Fruit fly (Drosophila melanogaster) whole organism, prepupa: ENCODE measurements around the gene IntS11.
A peak's percentile ranks its signal among the peaks of the same experiment; 100 is the strongest.

ENCODE experiments used
- Blimp-1 ChIP-seq: fragments of 200-800 bp; sonication (Bioruptor generic); optimal IDR thresholded peaks from 3 replicates; lab custom pipeline; 2017; ENCODE audit warnings: missing biosample characterization, missing genetic modification characterization, mild to moderate bottlenecking, moderate library complexity, missing genetic modification reagents
- CG10669 ChIP-seq: fragments of 200-800 bp; sonication (Bioruptor generic); optimal IDR thresholded peaks from 3 replicates; lab custom pipeline; 2018; ENCODE audit warnings: missing biosample characterization, mild to moderate bottlenecking, missing genetic modification characterization, moderate library complexity
- CG11902 ChIP-seq: fragments of 200-800 bp; sonication (Bioruptor generic); optimal IDR thresholded peaks from 3 replicates; lab custom pipeline; 2016; ENCODE audit warnings: missing biosample characterization, missing genetic modification characterization
- CG1621 ChIP-seq: fragments of 200-800 bp; sonication (Bioruptor generic); optimal IDR thresholded peaks from 3 replicates; lab custom pipeline; 2018; ENCODE audit warnings: missing biosample characterization, mild to moderate bottlenecking, missing genetic modification characterization
- CG3032 ChIP-seq: fragments of 200-800 bp; optimal IDR thresholded peaks from 2 replicates; lab custom pipeline; 2019; ENCODE audit warnings: missing biosample characterization, mild to moderate bottlenecking, missing genetic modification characterization, moderate library complexity
- CG3919 ChIP-seq: fragments of 200-800 bp; sonication (Bioruptor generic); optimal IDR thresholded peaks from 3 replicates; lab custom pipeline; 2016; ENCODE audit warnings: missing biosample characterization, missing genetic modification characterization
- CG6163 ChIP-seq: fragments of 200-800 bp; sonication (Bioruptor generic); IDR thresholded peaks from 3 replicates; pipeline ENCODE4 v1.3.6; 2022; ENCODE audit warnings: missing biosample characterization, missing genetic modification characterization
- CG6276 ChIP-seq: fragments of 200-800 bp; sonication (Bioruptor generic); optimal IDR thresholded peaks from 2 replicates; lab custom pipeline; 2017; ENCODE audit warnings: missing biosample characterization, mild to moderate bottlenecking, missing genetic modification characterization
- CG6792 ChIP-seq: fragments of 200-800 bp; sonication (Bioruptor generic); optimal IDR thresholded peaks from 3 replicates; lab custom pipeline; 2016; ENCODE audit warnings: missing biosample characterization, missing genetic modification characterization
- CG6808 ChIP-seq: fragments of 200-800 bp; sonication (Bioruptor generic); optimal IDR thresholded peaks from 3 replicates; lab custom pipeline; 2017; ENCODE audit warnings: missing biosample characterization, missing genetic modification characterization, mild to moderate bottlenecking, moderate library complexity, missing genetic modification reagents
- CG6854 ChIP-seq: fragments of 200-800 bp; sonication (Bioruptor generic); optimal IDR thresholded peaks from 2 replicates; lab custom pipeline; 2017; ENCODE audit warnings: missing biosample characterization, mild to moderate bottlenecking, missing genetic modification characterization
- CG7368 ChIP-seq: fragments of 200-800 bp; sonication (Bioruptor generic); optimal IDR thresholded peaks from 3 replicates; lab custom pipeline; 2016; ENCODE audit warnings: missing biosample characterization, missing genetic modification characterization
- CG8632 ChIP-seq: fragments of 200-800 bp; sonication (Bioruptor generic); optimal IDR thresholded peaks from 3 replicates; lab custom pipeline; 2016; ENCODE audit warnings: missing biosample characterization, missing genetic modification characterization
- Eip75B ChIP-seq: fragments of 200-800 bp; sonication (Bioruptor generic); optimal IDR thresholded peaks from 3 replicates; lab custom pipeline; 2016; ENCODE audit warnings: missing biosample characterization, missing genetic modification characterization
- Eip78C ChIP-seq: fragments of 200-800 bp; sonication (Bioruptor generic); peaks from one replicate; lab custom pipeline; 2016; ENCODE audit warnings: missing biosample characterization, missing genetic modification characterization
- Eip93F ChIP-seq: fragments of 200-800 bp; sonication (Bioruptor generic); optimal IDR thresholded peaks from 2 replicates; lab custom pipeline; 2016; ENCODE audit warnings: missing biosample characterization, mild to moderate bottlenecking, missing genetic modification characterization
- Ets21C ChIP-seq: fragments of 200-800 bp; sonication (Bioruptor generic); optimal IDR thresholded peaks from 3 replicates; lab custom pipeline; 2016; ENCODE audit warnings: missing biosample characterization, missing genetic modification characterization
- Ets96B ChIP-seq: fragments of 200-800 bp; optimal IDR thresholded peaks from 2 replicates; lab custom pipeline; 2019; ENCODE audit warnings: missing biosample characterization, mild to moderate bottlenecking, missing genetic modification characterization, moderate library complexity
- Gug ChIP-seq: fragments of 200-800 bp; sonication (Bioruptor generic); IDR thresholded peaks from 2 replicates; pipeline ENCODE4 v1.3.6; 2022; ENCODE audit warnings: missing biosample characterization, missing genetic modification characterization
- Hr38 ChIP-seq: sonication (Bioruptor generic); optimal IDR thresholded peaks from 2 replicates; lab custom pipeline; 2016; ENCODE audit warnings: missing biosample characterization, missing genetic modification characterization
- Lpt ChIP-seq: fragments of 200-800 bp; sonication (Bioruptor generic); optimal IDR thresholded peaks from 3 replicates; lab custom pipeline; 2016; ENCODE audit warnings: missing biosample characterization, missing genetic modification characterization
- Met ChIP-seq: fragments of 200-800 bp; sonication (Bioruptor generic); optimal IDR thresholded peaks from 3 replicates; lab custom pipeline; 2016; ENCODE audit warnings: missing biosample characterization, missing genetic modification characterization
- OdsH ChIP-seq: fragments of 200-800 bp; sonication (Bioruptor generic); optimal IDR thresholded peaks from 3 replicates; lab custom pipeline; 2016; ENCODE audit warnings: missing biosample characterization, missing genetic modification characterization
- Sox102F ChIP-seq: fragments of 200-800 bp; sonication (Bioruptor generic); optimal IDR thresholded peaks from 2 replicates; lab custom pipeline; 2016; ENCODE audit warnings: missing biosample characterization, mild to moderate bottlenecking, missing genetic modification characterization
- Sox14 ChIP-seq: fragments of 200-800 bp; sonication (Bioruptor generic); optimal IDR thresholded peaks from 3 replicates; lab custom pipeline; 2016; ENCODE audit warnings: missing biosample characterization, missing genetic modification characterization
- achi ChIP-seq: fragments of 200-800 bp; sonication (Bioruptor generic); optimal IDR thresholded peaks from 3 replicates; lab custom pipeline; 2016; ENCODE audit warnings: missing biosample characterization, missing genetic modification characterization
- cyc ChIP-seq: fragments of 200-800 bp; sonication (Bioruptor generic); optimal IDR thresholded peaks from 3 replicates; lab custom pipeline; 2016; ENCODE audit warnings: missing biosample characterization, missing genetic modification characterization
- dac ChIP-seq: fragments of 200-800 bp; sonication (Bioruptor generic); optimal IDR thresholded peaks from 2 replicates; lab custom pipeline; 2017; ENCODE audit warnings: missing biosample characterization, mild to moderate bottlenecking, missing genetic modification characterization
- dsx ChIP-seq: fragments of 200-800 bp; optimal IDR thresholded peaks from 3 replicates; lab custom pipeline; 2019; ENCODE audit warnings: missing biosample characterization, mild to moderate bottlenecking, missing genetic modification characterization, moderate library complexity; ENCODE audit not compliant: poor library complexity, severe bottlenecking
- eg ChIP-seq: fragments of 200-800 bp; sonication (Bioruptor generic); IDR thresholded peaks from 3 replicates; pipeline ENCODE4 v1.3.6; 2022; ENCODE audit warnings: missing biosample characterization, missing genetic modification characterization
- esn ChIP-seq: fragments of 200-800 bp; sonication (Bioruptor generic); optimal IDR thresholded peaks from 2 replicates; lab custom pipeline; 2016; ENCODE audit warnings: missing biosample characterization, mild to moderate bottlenecking, missing genetic modification characterization, moderate library complexity
- fd85E ChIP-seq: fragments of 200-800 bp; sonication (Bioruptor generic); optimal IDR thresholded peaks from 3 replicates; lab custom pipeline; 2016; ENCODE audit warnings: missing biosample characterization, missing genetic modification characterization
- net ChIP-seq: fragments of 200-800 bp; sonication (Bioruptor generic); optimal IDR thresholded peaks from 3 replicates; lab custom pipeline; 2016; ENCODE audit warnings: missing biosample characterization, missing genetic modification characterization
- salr ChIP-seq, 2 experiments: fragments of 200-800 bp; sonication (Bioruptor generic); optimal IDR thresholded peaks; 3 replicates each; lab custom pipeline; 2016 to 2018; ENCODE audit warnings: missing biosample characterization in 2 of 2, missing genetic modification characterization in 2 of 2, mild to moderate bottlenecking in 1 of 2
- spab ChIP-seq: fragments of 200-800 bp; sonication (Bioruptor generic); optimal IDR thresholded peaks from 2 replicates; lab custom pipeline; 2017; ENCODE audit warnings: missing biosample characterization, mild to moderate bottlenecking, missing genetic modification characterization, missing genetic modification reagents
- ss ChIP-seq, 2 experiments: fragments of 200-800 bp; sonication (Bioruptor generic); optimal IDR thresholded peaks; 2 replicates in 1 of 2; 3 replicates in 1 of 2; lab custom pipeline; 2017 to 2018; ENCODE audit warnings: mild to moderate bottlenecking in 2 of 2, missing biosample characterization in 2 of 2, missing genetic modification characterization in 2 of 2, moderate library complexity in 1 of 2
- vri ChIP-seq: fragments of 200-800 bp; sonication (Bioruptor generic); optimal IDR thresholded peaks from 3 replicates; lab custom pipeline; 2016; ENCODE audit warnings: missing biosample characterization, mild to moderate bottlenecking, missing genetic modification characterization

Gene IntS11

DNA sequence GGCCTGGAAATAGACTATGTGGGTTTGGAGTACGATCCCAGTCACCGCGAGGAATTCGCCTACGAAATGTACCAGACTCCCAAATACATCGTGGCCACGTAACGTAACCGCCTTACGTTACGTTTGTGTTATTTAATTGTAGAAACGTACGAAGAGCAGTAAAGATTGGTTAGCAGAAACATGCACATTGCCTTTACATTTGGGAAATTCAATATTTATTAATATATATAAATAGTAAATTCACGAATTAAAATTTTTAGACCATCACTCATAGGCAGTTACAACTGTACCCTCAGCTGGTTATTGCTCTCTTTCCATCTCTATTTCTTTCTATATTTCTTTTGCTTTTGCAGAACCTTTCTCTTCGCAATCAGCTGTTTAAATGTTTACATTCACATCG, 7.2 kb upstream of the IntS11 start, which contains the start of gene Gnpnat (continued):
- TF ChIP-seq OdsH (GFP tag; lab: Kevin White, UChicago) (peak; percentile 71), cyc (GFP tag; lab: Kevin White, UChicago) (peak; percentile 21), CG7368 (no peak), achi (GFP tag; lab: Kevin White, UChicago) (peak; percentile 63), CG10669 (GFP tag; lab: Kevin White, UChicago) (peak; percentile 50), CG6792 (GFP tag; lab: Kevin White, UChicago) (peak; percentile 32), Hr38 (no peak), Eip78C (GFP tag; lab: Kevin White, UChicago) (peak; percentile 90), CG8632 (GFP tag; lab: Kevin White, UChicago) (peak; percentile 40), CG6276 (peak; percentile 63), CG6854 (GFP tag; lab: Kevin White, UChicago) (no peak), CG3032 (tag; lab: Kevin White, UChicago) (peak; percentile 13), net (GFP tag; lab: Kevin White, UChicago) (peak; percentile 54), CG6808 (GFP tag; lab: Kevin White, UChicago) (no peak), Ets21C (no peak), Sox102F (GFP tag; lab: Kevin White, UChicago) (peak; percentile 44), vri (GFP tag; lab: Kevin White, UChicago) (peak; percentile 55), spab (GFP tag; lab: Kevin White, UChicago) (peak; percentile 6), salr (GFP tag; optimal IDR thresholded peaks at IDR 0.05; lab: Kevin White, UChicago) (no peak), ss (GFP tag; optimal IDR thresholded peaks at IDR 0.05; lab: Kevin White, UChicago) (peak in 1 of 2 experiments; percentile 52), Sox14 (GFP tag; lab: Kevin White, UChicago) (peak; percentile 38), fd85E (GFP tag; lab: Kevin White, UChicago) (no peak)

DNA sequence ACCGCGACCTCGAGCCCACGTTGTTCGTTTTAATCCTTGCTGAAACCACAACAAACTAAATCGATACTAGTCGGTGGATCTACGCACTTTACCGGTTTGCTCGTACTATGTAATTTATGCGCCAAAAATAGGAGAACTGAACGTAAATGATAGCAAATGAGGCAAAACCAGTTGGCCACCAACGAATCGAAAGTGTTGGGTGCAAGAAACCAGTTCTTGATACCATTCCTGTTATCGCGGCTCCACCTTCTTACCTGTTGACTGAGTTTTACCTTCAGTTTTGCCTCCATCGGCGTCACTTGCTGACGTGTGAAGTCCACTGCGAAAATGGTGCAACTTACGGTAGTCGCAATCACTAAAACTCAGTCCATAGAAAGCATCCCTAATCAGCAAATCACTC, 5.1 kb upstream of the IntS11 start:
- no peak for TF ChIP-seq Hr38
- no peak for TF ChIP-seq CG3919 (GFP tag; lab: Kevin White, UChicago)
- no peak for TF ChIP-seq CG11902 (GFP tag; lab: Kevin White, UChicago)
- no peak for TF ChIP-seq Ets96B (tag; lab: Kevin White, UChicago)
- no peak for TF ChIP-seq Ets21C
- TF ChIP-seq eg (GFP tag; lab: Robert Waterston, UW): no peak
- no peak for TF ChIP-seq Gug
- no peak for TF ChIP-seq CG6163 (GFP tag; lab: Robert Waterston, UW)
- TF ChIP-seq Lpt (GFP tag; lab: Kevin White, UChicago): no peak
- no peak for TF ChIP-seq Eip75B (GFP tag; lab: Kevin White, UChicago)
- no peak for TF ChIP-seq achi (GFP tag; lab: Kevin White, UChicago)
- TF ChIP-seq esn: no peak
- TF ChIP-seq fd85E (GFP tag; lab: Kevin White, UChicago): no peak
- TF ChIP-seq CG1621 (tag; lab: Kevin White, UChicago): no peak
- peak; percentile 14 for TF ChIP-seq Eip78C (GFP tag; lab: Kevin White, UChicago)
- TF ChIP-seq dac (GFP tag; lab: Kevin White, UChicago): no peak
- no peak for TF ChIP-seq Eip93F
- TF ChIP-seq CG6276: no peak
- TF ChIP-seq Blimp-1 (GFP tag; lab: Kevin White, UChicago): peak; percentile 76
- no peak for TF ChIP-seq Met (GFP tag; lab: Kevin White, UChicago)
- TF ChIP-seq spab (GFP tag; lab: Kevin White, UChicago): no peak
- peak; percentile 49 for TF ChIP-seq dsx
- no peak for TF ChIP-seq ss (GFP tag; optimal IDR thresholded peaks at IDR 0.05; lab: Kevin White, UChicago)
- TF ChIP-seq OdsH (GFP tag; lab: Kevin White, UChicago): no peak
